Fruit fly (Drosophila melanogaster): ENCODE data around the gene CG13856.

The CG13856 gene

DNA sequence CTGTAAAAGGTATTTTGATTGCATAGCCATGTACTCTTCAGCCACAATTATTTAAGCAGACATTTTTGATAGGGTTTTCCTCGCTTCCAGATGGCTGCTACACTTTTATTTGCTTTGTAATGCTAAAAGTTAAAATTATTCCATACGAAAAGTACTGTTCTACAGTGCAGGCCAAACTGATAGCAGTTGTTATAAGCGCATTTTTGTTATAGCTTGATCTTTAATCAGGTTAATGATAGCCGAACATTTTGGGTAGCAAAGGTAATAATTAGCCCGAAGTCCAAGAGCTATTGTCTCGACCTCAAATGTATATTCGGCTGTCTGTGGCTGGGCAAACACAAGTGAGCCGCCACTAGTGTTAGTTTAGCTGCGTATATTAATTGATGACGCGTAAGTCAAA is 44.5 kb upstream of the CG13856 start:
- peak; percentile 43 for TF ChIP-seq fkh (GFP tag; optimal IDR thresholded peaks at IDR 0.05)
- TF ChIP-seq Smox (GFP tag; optimal IDR thresholded peaks at IDR 0.05), result no peak
- TF ChIP-seq esn (GFP tag; optimal IDR thresholded peaks at IDR 0.05), result no peak
- TF ChIP-seq Ets21C (GFP tag; optimal IDR thresholded peaks at IDR 0.05), result no peak
- TF ChIP-seq vri (GFP tag; optimal IDR thresholded peaks at IDR 0.05), result no peak

DNA sequence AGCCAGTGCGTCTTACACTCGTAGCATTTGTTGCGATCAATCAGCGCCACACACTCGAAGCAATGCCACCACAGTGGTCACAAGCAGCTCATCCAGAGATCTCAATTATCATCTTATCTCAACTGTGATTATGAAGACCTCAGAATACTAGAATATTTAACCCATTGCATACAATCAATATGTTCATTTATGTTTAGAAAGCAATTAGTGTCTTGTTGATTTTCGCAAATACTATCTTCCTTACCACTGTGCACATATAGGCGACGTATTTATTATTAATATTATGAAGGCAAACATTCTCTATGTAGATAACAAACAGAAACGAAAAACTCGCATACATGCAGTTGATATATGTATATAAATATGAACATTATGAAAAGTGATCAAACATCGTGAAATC is 43.6 kb upstream of the CG13856 start:
- peak; percentile 81 for TF ChIP-seq CG7368 (GFP tag; optimal IDR thresholded peaks at IDR 0.05)
- peak; percentile 87 for TF ChIP-seq CG6163 (GFP tag; IDR thresholded peaks at IDR 0.05)
- TF ChIP-seq Lpt (GFP tag; optimal IDR thresholded peaks at IDR 0.05), result peak; percentile 70
- TF ChIP-seq Blimp-1 (GFP tag; optimal IDR thresholded peaks at IDR 0.05), result no peak
- peak; percentile 80 for TF ChIP-seq topi (GFP tag; optimal IDR thresholded peaks at IDR 0.05)
- TF ChIP-seq Eip93F (GFP tag; optimal IDR thresholded peaks at IDR 0.05), result no peak
- no peak for TF ChIP-seq Hr38 (GFP tag; optimal IDR thresholded peaks at IDR 0.05)
- TF ChIP-seq OdsH (GFP tag; optimal IDR thresholded peaks at IDR 0.05), result peak; percentile 88
- peak; percentile 76 for TF ChIP-seq CG34406 (GFP tag; optimal IDR thresholded peaks at IDR 0.05)
- TF ChIP-seq acj6 (GFP tag; optimal IDR thresholded peaks at IDR 0.05), result peak; percentile 86
- TF ChIP-seq Ets96B (tag; optimal IDR thresholded peaks at IDR 0.05), result peak; percentile 84
- TF ChIP-seq CG6854 (GFP tag; optimal IDR thresholded peaks at IDR 0.05), result no peak
- TF ChIP-seq Sox102F (GFP tag; optimal IDR thresholded peaks at IDR 0.05), result peak; percentile 77
- peak; percentile 36 for TF ChIP-seq CG16779 (tag; optimal IDR thresholded peaks at IDR 0.05)
- peak; percentile 72 for TF ChIP-seq fkh (GFP tag; optimal IDR thresholded peaks at IDR 0.05)
- TF ChIP-seq CG6808 (GFP tag; optimal IDR thresholded peaks at IDR 0.05), result peak; percentile 72
- peak; percentile 81 for TF ChIP-seq Smox (GFP tag; optimal IDR thresholded peaks at IDR 0.05)
- TF ChIP-seq CG1621 (tag; optimal IDR thresholded peaks at IDR 0.05), result peak; percentile 82
- TF ChIP-seq svp (GFP tag), result peak; percentile 96
- peak; percentile 53 for TF ChIP-seq Ets21C (GFP tag; optimal IDR thresholded peaks at IDR 0.05)
- peak; percentile 79 for TF ChIP-seq CG8632 (GFP tag; optimal IDR thresholded peaks at IDR 0.05)
- TF ChIP-seq esn (GFP tag; optimal IDR thresholded peaks at IDR 0.05), result peak; percentile 79
- peak; percentile 82 for TF ChIP-seq vri (GFP tag; optimal IDR thresholded peaks at IDR 0.05)
- TF ChIP-seq fd59A (GFP tag; optimal IDR thresholded peaks at IDR 0.05), result peak; percentile 53
- peak; percentile 71 for TF ChIP-seq Sox15 (GFP tag; optimal IDR thresholded peaks at IDR 0.05)
- TF ChIP-seq Eip78C (GFP tag), result peak; percentile 97
- peak; percentile 89 for TF ChIP-seq Hr4 (GFP tag; optimal IDR thresholded peaks at IDR 0.05)
- TF ChIP-seq CG6276 (GFP tag; optimal IDR thresholded peaks at IDR 0.05), result peak; percentile 82
- TF ChIP-seq CG3919 (GFP tag; optimal IDR thresholded peaks at IDR 0.05), result peak; percentile 81
- TF ChIP-seq CG31627 (GFP tag; optimal IDR thresholded peaks at IDR 0.05), result peak; percentile 68
- TF ChIP-seq CG10669 (GFP tag; optimal IDR thresholded peaks at IDR 0.05), result peak; percentile 83
- peak; percentile 78 for TF ChIP-seq CG11762 (GFP tag; optimal IDR thresholded peaks at IDR 0.05; ENCODE audit: insufficient read depth)
- TF ChIP-seq CG11294 (GFP tag; IDR thresholded peaks at IDR 0.05), result peak; percentile 84
- TF ChIP-seq CG10631 (GFP tag; optimal IDR thresholded peaks at IDR 0.05), result peak; percentile 57
- TF ChIP-seq CG32006 (GFP tag; optimal IDR thresholded peaks at IDR 0.05), result peak; percentile 84
- peak; percentile 64 for TF ChIP-seq cyc (GFP tag; optimal IDR thresholded peaks at IDR 0.05)
- peak; percentile 90 for TF ChIP-seq pdm3 (GFP tag; optimal IDR thresholded peaks at IDR 0.05)
- TF ChIP-seq eg (GFP tag; IDR thresholded peaks at IDR 0.05), result peak; percentile 94
- peak; percentile 77 for TF ChIP-seq Met (GFP tag; optimal IDR thresholded peaks at IDR 0.05)
- peak; percentile 79 for TF ChIP-seq achi (GFP tag; optimal IDR thresholded peaks at IDR 0.05)
- TF ChIP-seq spab (GFP tag; optimal IDR thresholded peaks at IDR 0.05), result peak; percentile 78
- peak; percentile 63 for TF ChIP-seq CG4318 (GFP tag; optimal IDR thresholded peaks at IDR 0.05)
- TF ChIP-seq CG9139 (GFP tag; optimal IDR thresholded peaks at IDR 0.05), result no peak
- TF ChIP-seq Gug (GFP tag; IDR thresholded peaks at IDR 0.05), result peak; percentile 90
- peak; percentile 62 for TF ChIP-seq lz (GFP tag; optimal IDR thresholded peaks at IDR 0.05)
- TF ChIP-seq net (GFP tag; optimal IDR thresholded peaks at IDR 0.05), result peak; percentile 86
- peak; percentile 63 for TF ChIP-seq CG11902 (GFP tag; optimal IDR thresholded peaks at IDR 0.05)
- peak; percentile 75 for TF ChIP-seq Eip75B (GFP tag; optimal IDR thresholded peaks at IDR 0.05)
- TF ChIP-seq dac (GFP tag; optimal IDR thresholded peaks at IDR 0.05), result no peak
- peak; percentile 80 for TF ChIP-seq Hr39 (GFP tag; optimal IDR thresholded peaks at IDR 0.05)
